Worm (Caenorhabditis elegans) whole organism, mixed stage, embryonic: ENCODE measurements around the gene K07C11.7.

Source experiments
- M03D4.4 ChIP-seq: sonication (generic microtip); optimal IDR thresholded peaks from 2 replicates; lab custom pipeline; 2017; ENCODE audit warnings: mild to moderate bottlenecking, missing genetic modification characterization, missing compliant biosample characterization
- bed-3 ChIP-seq: fragments of 200-800 bp; sonication (Bioruptor generic); optimal IDR thresholded peaks from 3 replicates; lab custom pipeline; 2018; ENCODE audit warnings: mild to moderate bottlenecking, missing genetic modification characterization, moderate library complexity, missing compliant biosample characterization
- blmp-1 ChIP-seq: fragments of 150-350 bp; optimal IDR thresholded peaks from 2 replicates; lab custom pipeline; 2014; ENCODE audit warnings: missing biosample characterization, missing genetic modification characterization
- ceh-43 ChIP-seq: fragments of 200-800 bp; sonication (Bioruptor generic); optimal IDR thresholded peaks from 2 replicates; lab custom pipeline; 2018; ENCODE audit warnings: mild to moderate bottlenecking, missing genetic modification characterization, moderate library complexity, missing compliant biosample characterization
- ceh-83 ChIP-seq: fragments of 200-800 bp; sonication (Bioruptor generic); optimal IDR thresholded peaks from 2 replicates; lab custom pipeline; 2018; ENCODE audit warnings: mild to moderate bottlenecking, missing genetic modification characterization, missing compliant biosample characterization
- ces-1 ChIP-seq: fragments of 150-350 bp; optimal IDR thresholded peaks from 2 replicates; lab custom pipeline; 2014; ENCODE audit warnings: missing biosample characterization, missing genetic modification reagents, missing genetic modification characterization
- cnd-1 ChIP-seq: fragments of 200-800 bp; sonication (Bioruptor generic); optimal IDR thresholded peaks from 2 replicates; lab custom pipeline; 2018; ENCODE audit warnings: mild to moderate bottlenecking, missing genetic modification characterization, missing compliant biosample characterization
- elt-1 ChIP-seq: sonication (generic microtip); optimal IDR thresholded peaks from 2 replicates; lab custom pipeline; 2017; ENCODE audit warnings: missing genetic modification characterization, mild to moderate bottlenecking, missing compliant biosample characterization, antibody characterized with exemption, moderate library complexity, borderline replicate concordance; ENCODE audit not compliant: insufficient read depth
- elt-3 ChIP-seq: fragments of 150-350 bp; optimal IDR thresholded peaks from 2 replicates; lab custom pipeline; 2014; ENCODE audit warnings: missing biosample characterization, missing genetic modification characterization
- ham-2 ChIP-seq: fragments of 200-800 bp; sonication (Bioruptor generic); optimal IDR thresholded peaks from 2 replicates; lab custom pipeline; 2018; ENCODE audit warnings: mild to moderate bottlenecking, missing genetic modification characterization, missing compliant biosample characterization
- hlh-1 ChIP-seq: fragments of 150-350 bp; optimal IDR thresholded peaks from 2 replicates; lab custom pipeline; 2014; ENCODE audit warnings: missing biosample characterization, missing genetic modification reagents, missing genetic modification characterization
- lin-32 ChIP-seq: fragments of 200-800 bp; sonication (Bioruptor generic); optimal IDR thresholded peaks from 2 replicates; lab custom pipeline; 2018; ENCODE audit warnings: mild to moderate bottlenecking, missing genetic modification characterization, missing compliant biosample characterization
- lsy-2 ChIP-seq: fragments of 150-350 bp; optimal IDR thresholded peaks from 2 replicates; lab custom pipeline; 2014; ENCODE audit warnings: missing biosample characterization, missing genetic modification characterization
- mab-5 ChIP-seq: fragments of 150-350 bp; optimal IDR thresholded peaks from 2 replicates; lab custom pipeline; 2014; ENCODE audit warnings: missing biosample characterization, missing genetic modification characterization
- mep-1 ChIP-seq: fragments of 150-350 bp; optimal IDR thresholded peaks from 2 replicates; lab custom pipeline; 2017; ENCODE audit warnings: missing biosample characterization, missing genetic modification reagents, missing genetic modification characterization, inconsistent platforms
- mls-2 ChIP-seq: sonication (generic microtip); optimal IDR thresholded peaks from 2 replicates; lab custom pipeline; 2016; ENCODE audit warnings: mild to moderate bottlenecking, missing genetic modification characterization, moderate library complexity, missing compliant biosample characterization
- nhr-12 ChIP-seq: fragments of 150-350 bp; optimal IDR thresholded peaks from 2 replicates; lab custom pipeline; 2014; ENCODE audit warnings: missing biosample characterization, missing genetic modification characterization
- nhr-2 ChIP-seq: fragments of 150-350 bp; optimal IDR thresholded peaks from 2 replicates; lab custom pipeline; 2014; ENCODE audit warnings: missing biosample characterization, missing genetic modification characterization
- nhr-28 ChIP-seq: fragments of 150-350 bp; optimal IDR thresholded peaks from 2 replicates; lab custom pipeline; 2014; ENCODE audit warnings: missing biosample characterization, missing genetic modification characterization
- sem-2 ChIP-seq: fragments of 200-800 bp; sonication (Bioruptor generic); optimal IDR thresholded peaks from 2 replicates; lab custom pipeline; 2018; ENCODE audit warnings: mild to moderate bottlenecking, missing genetic modification characterization, missing compliant biosample characterization
- snpc-4 ChIP-seq: fragments of 150-350 bp; optimal IDR thresholded peaks from 2 replicates; lab custom pipeline; 2014; ENCODE audit warnings: missing biosample characterization, missing genetic modification characterization
- sptf-1 ChIP-seq: sonication (generic microtip); optimal IDR thresholded peaks from 2 replicates; lab custom pipeline; 2017; ENCODE audit warnings: mild to moderate bottlenecking, missing genetic modification characterization, moderate library complexity, missing compliant biosample characterization
- unc-120 ChIP-seq: sonication (generic microtip); optimal IDR thresholded peaks from 2 replicates; lab custom pipeline; 2017; ENCODE audit warnings: missing genetic modification characterization, missing compliant biosample characterization; ENCODE audit not compliant: poor library complexity, severe bottlenecking
- unc-39 ChIP-seq: fragments of 150-350 bp; optimal IDR thresholded peaks from 2 replicates; lab custom pipeline; 2014; ENCODE audit warnings: missing biosample characterization, missing genetic modification characterization
- unc-62 ChIP-seq: fragments of 150-350 bp; optimal IDR thresholded peaks from 2 replicates; lab custom pipeline; 2014; ENCODE audit warnings: missing biosample characterization, missing genetic modification reagents, missing genetic modification characterization
- ztf-11 ChIP-seq: fragments of 150-350 bp; optimal IDR thresholded peaks from 2 replicates; lab custom pipeline; 2014; ENCODE audit warnings: missing biosample characterization, missing genetic modification characterization

K07C11.7 gene

ce11 chrV:8253946-8254345, 40.2 kb upstream of the K07C11.7 start:
- TF ChIP-seq unc-120 (no peak), ces-1 (GFP tag; lab: Kevin White, UChicago) (peak; percentile 99), sptf-1 (tag; lab: Kevin White, UChicago) (no peak), lsy-2 (no peak)

ce11 chrV:8252532-8252931, 38.8 kb upstream of the K07C11.7 start:
- TF ChIP-seq mab-5 (tag; lab: Kevin White, UChicago) = peak; percentile 53
- peak; percentile 15 for TF ChIP-seq hlh-1 (tag; lab: Kevin White, UChicago)
- TF ChIP-seq blmp-1 = no peak
- TF ChIP-seq M03D4.4 (tag; lab: Kevin White, UChicago) = no peak
- TF ChIP-seq unc-62 (GFP tag; lab: Kevin White, UChicago) = peak; percentile 84
- no peak for TF ChIP-seq ham-2 (GFP tag; lab: Kevin White, UChicago)

ce11 chrV:8251075-8251474, 37.3 kb upstream of the K07C11.7 start:
- TF ChIP-seq snpc-4 = no peak
- no peak for TF ChIP-seq lin-32 (GFP tag; lab: Kevin White, UChicago)
- no peak for TF ChIP-seq elt-3
- no peak for TF ChIP-seq mep-1 (tag; lab: Kevin White, UChicago)
- no peak for TF ChIP-seq elt-1 (tag; lab: Kevin White, UChicago)
- TF ChIP-seq, all 35 proteins: peak for 0

- TF ChIP-seq nhr-28 (tag; lab: Kevin White, UChicago) = no peak
Observed at ce11 chrV:8250208-8250607, 36.4 kb upstream of the K07C11.7 start, which contains the start of gene C16D9.6. Gene C16D9.6 (minus strand): TSS chrV:8250308.

- TF ChIP-seq mab-5 (tag; lab: Kevin White, UChicago) = no peak
- peak; percentile 71 for TF ChIP-seq ceh-83 (GFP tag; lab: Kevin White, UChicago)
- TF ChIP-seq hlh-1 (tag; lab: Kevin White, UChicago) = peak; percentile 43
Observed at ce11 chrV:8247311-8248105, 33.7 kb upstream of the K07C11.7 start.

- TF ChIP-seq nhr-12 (tag; lab: Kevin White, UChicago) (no peak), snpc-4 (no peak)
Observed at ce11 chrV:8245457-8245856, 31.7 kb upstream of the K07C11.7 start, which contains the start of gene C16D9.5. Gene C16D9.5 (minus strand): TSS chrV:8245557.

- no peak for TF ChIP-seq ham-2 (GFP tag; lab: Kevin White, UChicago)
- no peak for TF ChIP-seq sem-2 (GFP tag; lab: Kevin White, UChicago)
- TF ChIP-seq unc-120 = no peak
- TF ChIP-seq bed-3 = no peak
- TF ChIP-seq nhr-12 (tag; lab: Kevin White, UChicago) = no peak
- TF ChIP-seq lsy-2 = no peak
- TF ChIP-seq elt-3 = no peak
- TF ChIP-seq unc-62 (GFP tag; lab: Kevin White, UChicago) = no peak
- no peak for TF ChIP-seq nhr-28 (tag; lab: Kevin White, UChicago)
- no peak for TF ChIP-seq mep-1 (tag; lab: Kevin White, UChicago)
- TF ChIP-seq cnd-1 (tag; lab: Kevin White, UChicago) = no peak
- TF ChIP-seq mls-2 = no peak
- TF ChIP-seq ztf-11 = no peak
- no peak for TF ChIP-seq elt-1 (tag; lab: Kevin White, UChicago)
- no peak for TF ChIP-seq unc-39 (tag; lab: Kevin White, UChicago)
- no peak for TF ChIP-seq mab-5 (tag; lab: Kevin White, UChicago)
- no peak for TF ChIP-seq nhr-2 (tag; lab: Kevin White, UChicago)
- no peak for TF ChIP-seq ceh-43 (GFP tag; lab: Kevin White, UChicago)
Observed at ce11 chrV:8243201-8243600, 29.4 kb upstream of the K07C11.7 start.
